Worm (Caenorhabditis elegans) whole organism, L1 larva: ENCODE results near the gene del-8.

ENCODE experiments used
- C34B4.2 ChIP-seq: sonication (generic microtip); optimal IDR thresholded peaks from 2 replicates; lab custom pipeline; 2017; ENCODE audit warnings: mild to moderate bottlenecking, missing genetic modification characterization, missing compliant biosample characterization
- dpl-1 ChIP-seq, 3 experiments: fragments of 150-350 bp in 2 of 3; sonication (generic microtip) in 1 of 3; optimal IDR thresholded peaks; 2 replicates each; lab custom pipeline; 2014 to 2017; ENCODE audit warnings: missing biosample characterization in 3 of 3, missing genetic modification characterization in 3 of 3, missing genetic modification reagents in 3 of 3
- hlh-17 ChIP-seq: fragments of 200-800 bp; sonication (Bioruptor generic); optimal IDR thresholded peaks from 2 replicates; lab custom pipeline; 2018; ENCODE audit warnings: missing genetic modification characterization, mild to moderate bottlenecking, missing compliant biosample characterization, moderate library complexity, borderline replicate concordance
- lin-39 ChIP-seq: fragments of 150-350 bp; optimal IDR thresholded peaks from 2 replicates; lab custom pipeline; 2014; ENCODE audit warnings: missing biosample characterization, missing genetic modification reagents, missing genetic modification characterization
- nhr-20 ChIP-seq: sonication (generic microtip); optimal IDR thresholded peaks from 2 replicates; lab custom pipeline; 2016; ENCODE audit warnings: mild to moderate bottlenecking, missing genetic modification characterization, missing compliant biosample characterization
- nhr-237 ChIP-seq: fragments of 150-350 bp; optimal IDR thresholded peaks from 2 replicates; lab custom pipeline; 2014; ENCODE audit warnings: missing biosample characterization, missing genetic modification characterization
- pax-3 ChIP-seq: fragments of 200-800 bp; sonication (Bioruptor generic); optimal IDR thresholded peaks from 2 replicates; lab custom pipeline; 2018; ENCODE audit warnings: mild to moderate bottlenecking, missing genetic modification characterization, moderate library complexity, missing compliant biosample characterization
- unc-86 ChIP-seq: sonication (generic microtip); optimal IDR thresholded peaks from 2 replicates; lab custom pipeline; 2016; ENCODE audit warnings: missing genetic modification characterization, missing compliant biosample characterization

- TF ChIP-seq nhr-20 (tag; lab: Kevin White, UChicago) (no peak), dpl-1 (GFP tag; optimal IDR thresholded peaks at IDR 0.05; lab: Kevin White, UChicago) (no peak), pax-3 (tag; lab: Kevin White, UChicago) (no peak), unc-86 (tag; lab: Kevin White, UChicago) (no peak), hlh-17 (GFP tag; lab: Kevin White, UChicago) (no peak), nhr-237 (no peak), C34B4.2 (tag; lab: Kevin White, UChicago) (no peak), lin-39 (tag; lab: Kevin White, UChicago) (no peak)
These were observed 23.3 kb upstream of the del-8 start, which contains the start of gene moc-5 for ce11 chrX:9565881-9566280.
